Worm (Caenorhabditis elegans) whole organism, early embryonic: Measurements from ENCODE around the gene lgc-4.

ENCODE experiments used
- B0310.2 ChIP-seq: sonication (generic microtip); optimal IDR thresholded peaks from 2 replicates; lab custom pipeline; 2016; ENCODE audit warnings: mild to moderate bottlenecking, missing genetic modification characterization, missing compliant biosample characterization
- F13C5.2 ChIP-seq: sonication (generic microtip); optimal IDR thresholded peaks from 2 replicates; lab custom pipeline; 2017; ENCODE audit warnings: mild to moderate bottlenecking, missing genetic modification characterization, inconsistent platforms, missing compliant biosample characterization
- aly-1 ChIP-seq: sonication (generic microtip); optimal IDR thresholded peaks from 2 replicates; lab custom pipeline; 2016; ENCODE audit warnings: missing genetic modification characterization, missing compliant biosample characterization
- ama-1 ChIP-seq: fragments of 150-350 bp; optimal IDR thresholded peaks from 2 replicates; lab custom pipeline; 2014
- ceh-13 ChIP-seq: fragments of 200-800 bp; sonication (Bioruptor generic); optimal IDR thresholded peaks from 2 replicates; lab custom pipeline; 2018; ENCODE audit warnings: mild to moderate bottlenecking, missing genetic modification characterization, missing compliant biosample characterization
- ceh-36 ChIP-seq: sonication (generic microtip); optimal IDR thresholded peaks from 2 replicates; lab custom pipeline; 2016; ENCODE audit warnings: missing genetic modification characterization, inconsistent platforms, missing compliant biosample characterization
- ets-7 ChIP-seq: sonication (generic microtip); optimal IDR thresholded peaks from 2 replicates; lab custom pipeline; 2016; ENCODE audit warnings: missing genotype, missing genetic modification characterization, missing compliant biosample characterization
- flt-1 ChIP-seq: fragments of 200-800 bp; sonication (Bioruptor generic); IDR thresholded peaks from 2 replicates; pipeline ENCODE4 v1.3.6; 2022; ENCODE audit warnings: missing genetic modification characterization, missing compliant biosample characterization
- hmbx-1 ChIP-seq: sonication (generic microtip); optimal IDR thresholded peaks from 2 replicates; lab custom pipeline; 2016; ENCODE audit warnings: mild to moderate bottlenecking, missing genetic modification characterization, missing compliant biosample characterization
- hmg-4 ChIP-seq: fragments of 200-800 bp; sonication (Bioruptor generic); optimal IDR thresholded peaks from 2 replicates; lab custom pipeline; 2018; ENCODE audit warnings: mild to moderate bottlenecking, missing genetic modification characterization, missing compliant biosample characterization
- hnd-1 ChIP-seq: sonication (generic microtip); optimal IDR thresholded peaks from 2 replicates; lab custom pipeline; 2016; ENCODE audit warnings: missing genetic modification characterization, missing compliant biosample characterization
- pes-1 ChIP-seq: fragments of 200-800 bp; sonication (Bioruptor generic); IDR thresholded peaks from 2 replicates; pipeline ENCODE4 v1.3.6; 2022; ENCODE audit warnings: missing genetic modification reagents, missing genetic modification characterization, missing compliant biosample characterization
- scrt-1 ChIP-seq: fragments of 200-800 bp; sonication (Bioruptor generic); IDR thresholded peaks from 2 replicates; pipeline ENCODE4 v1.3.6; 2022; ENCODE audit warnings: missing genetic modification characterization, missing compliant biosample characterization
- sea-1 ChIP-seq: fragments of 200-800 bp; sonication (Bioruptor generic); conservative IDR thresholded peaks from 2 replicates; pipeline ENCODE4 v1.3.6; 2022; ENCODE audit warnings: missing genetic modification characterization, missing compliant biosample characterization
- tbx-11 ChIP-seq: fragments of 200-800 bp; sonication (Bioruptor generic); IDR thresholded peaks from 2 replicates; pipeline ENCODE4 v1.3.6; 2022; ENCODE audit warnings: missing genetic modification characterization, missing compliant biosample characterization
- tbx-37 ChIP-seq: fragments of 200-800 bp; sonication (Bioruptor generic); conservative IDR thresholded peaks from 2 replicates; pipeline ENCODE4 v1.3.6; 2022; ENCODE audit warnings: missing genetic modification reagents, missing genetic modification characterization, missing compliant biosample characterization
- tra-4 ChIP-seq: sonication (generic microtip); optimal IDR thresholded peaks from 2 replicates; lab custom pipeline; 2017; ENCODE audit warnings: missing genetic modification characterization, missing compliant biosample characterization

lgc-4 gene

ce11 chrX:9246625-9247024 lies 4.6 kb upstream of the lgc-4 start:
- TF ChIP-seq F13C5.2 (tag; lab: Kevin White, UChicago) (no peak), tbx-11 (GFP tag; lab: Robert Waterston, UW) (no peak), tbx-37 (GFP tag; lab: Robert Waterston, UW) (no peak), ets-7 (tag; lab: Kevin White, UChicago) (no peak), B0310.2 (tag; lab: Kevin White, UChicago) (no peak), ceh-13 (GFP tag; lab: Kevin White, UChicago) (no peak), hmg-4 (GFP tag; lab: Kevin White, UChicago) (no peak), aly-1 (tag; lab: Kevin White, UChicago) (no peak), ceh-36 (tag; lab: Kevin White, UChicago) (no peak), flt-1 (GFP tag; lab: Robert Waterston, UW) (no peak), hnd-1 (no peak), hmbx-1 (no peak), tra-4 (tag; lab: Kevin White, UChicago) (no peak)

ce11 chrX:9243257-9243656 lies 1.2 kb upstream of the lgc-4 start, which contains the start of gene gpa-12:
Gene gpa-12, plus strand, starts transcription at chrX:9243557.
- no peak for TF ChIP-seq hmg-4 (GFP tag; lab: Kevin White, UChicago)

ce11 chrX:9238692-9239091 lies 3.3 kb downstream of the lgc-4 start:
- no peak for TF ChIP-seq sea-1 (GFP tag; lab: Robert Waterston, UW)
- no peak for TF ChIP-seq tbx-11 (GFP tag; lab: Robert Waterston, UW)
- TF ChIP-seq hnd-1: no peak
- no peak for TF ChIP-seq F13C5.2 (tag; lab: Kevin White, UChicago)
- no peak for TF ChIP-seq tra-4 (tag; lab: Kevin White, UChicago)
- no peak for TF ChIP-seq flt-1 (GFP tag; lab: Robert Waterston, UW)
- TF ChIP-seq hmbx-1: no peak
- no peak for TF ChIP-seq aly-1 (tag; lab: Kevin White, UChicago)
- TF ChIP-seq B0310.2 (tag; lab: Kevin White, UChicago): no peak
- TF ChIP-seq hmg-4 (GFP tag; lab: Kevin White, UChicago): no peak
- TF ChIP-seq ets-7 (tag; lab: Kevin White, UChicago): no peak
- no peak for TF ChIP-seq pes-1 (GFP tag; lab: Robert Waterston, UW)
- no peak for TF ChIP-seq ama-1 (lab: Kevin White, UChicago)
- no peak; the same call in 1 of the 2 replicates for TF ChIP-seq tbx-37 (GFP tag; lab: Robert Waterston, UW)
- no peak for TF ChIP-seq ceh-13 (GFP tag; lab: Kevin White, UChicago)
- no peak for TF ChIP-seq ceh-36 (tag; lab: Kevin White, UChicago)
- no peak for TF ChIP-seq scrt-1 (GFP tag; lab: Robert Waterston, UW)

ce11 chrX:9237708-9238107 lies 4.3 kb downstream of the lgc-4 start:
- TF ChIP-seq tbx-37 (GFP tag; lab: Robert Waterston, UW) (no peak), hmbx-1 (no peak), scrt-1 (GFP tag; lab: Robert Waterston, UW) (no peak), F13C5.2 (tag; lab: Kevin White, UChicago) (no peak), B0310.2 (tag; lab: Kevin White, UChicago) (no peak), ceh-36 (tag; lab: Kevin White, UChicago) (no peak), hmg-4 (GFP tag; lab: Kevin White, UChicago) (no peak), sea-1 (GFP tag; lab: Robert Waterston, UW) (no peak), tbx-11 (GFP tag; lab: Robert Waterston, UW) (no peak), ceh-13 (GFP tag; lab: Kevin White, UChicago) (no peak), pes-1 (GFP tag; lab: Robert Waterston, UW) (no peak)

DNA sequence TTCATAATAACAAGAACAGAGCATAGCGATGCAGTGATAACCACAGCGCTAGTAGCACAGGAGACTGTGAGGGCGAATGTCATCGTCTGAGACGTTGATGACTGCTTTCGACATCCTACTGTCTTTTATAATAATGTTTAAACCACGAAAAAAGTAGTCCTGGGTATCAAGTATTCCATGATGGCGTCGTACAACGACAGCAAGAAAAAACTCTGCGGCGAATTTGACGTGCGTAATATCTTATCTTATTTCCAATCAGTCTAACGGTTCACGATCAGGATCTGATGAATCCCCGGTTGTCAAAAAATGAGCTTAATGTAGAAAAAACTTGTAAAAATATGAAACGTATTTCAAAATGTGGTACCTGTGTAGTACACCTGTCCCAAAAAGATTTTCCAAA lies 7.5 kb downstream of the lgc-4 start, which contains the start of gene col-175:
col-175 (minus strand) TSS at position 101 of the 400 bp plus-strand sequence.
- TF ChIP-seq ets-7 (tag; lab: Kevin White, UChicago) (no peak), hmg-4 (GFP tag; lab: Kevin White, UChicago) (no peak), F13C5.2 (tag; lab: Kevin White, UChicago) (no peak), scrt-1 (GFP tag; lab: Robert Waterston, UW) (no peak), hmbx-1 (no peak), tbx-37 (GFP tag; lab: Robert Waterston, UW) (no peak)

DNA sequence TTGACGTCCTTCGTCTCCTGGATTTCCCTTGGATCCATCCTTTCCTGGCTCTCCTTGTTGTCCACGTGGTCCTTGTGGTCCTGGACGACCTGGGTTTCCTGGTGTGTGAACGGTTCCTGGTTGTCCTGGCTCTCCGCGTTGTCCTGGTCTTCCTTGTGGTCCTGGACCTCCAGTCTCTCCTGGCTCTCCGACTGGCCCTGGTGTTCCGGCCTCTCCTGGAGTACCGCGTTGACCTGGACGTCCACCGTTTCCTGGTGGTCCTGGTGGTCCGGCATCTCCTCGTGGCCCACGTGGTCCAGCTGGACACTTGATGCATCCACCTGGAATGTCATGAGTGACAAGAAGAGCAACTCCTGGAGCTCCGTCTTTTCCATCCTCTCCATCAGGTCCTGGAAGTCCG lies 8.2 kb downstream of the lgc-4 start:
- no peak for TF ChIP-seq hmbx-1
- no peak for TF ChIP-seq B0310.2 (tag; lab: Kevin White, UChicago)
- TF ChIP-seq aly-1 (tag; lab: Kevin White, UChicago): no peak

DNA sequence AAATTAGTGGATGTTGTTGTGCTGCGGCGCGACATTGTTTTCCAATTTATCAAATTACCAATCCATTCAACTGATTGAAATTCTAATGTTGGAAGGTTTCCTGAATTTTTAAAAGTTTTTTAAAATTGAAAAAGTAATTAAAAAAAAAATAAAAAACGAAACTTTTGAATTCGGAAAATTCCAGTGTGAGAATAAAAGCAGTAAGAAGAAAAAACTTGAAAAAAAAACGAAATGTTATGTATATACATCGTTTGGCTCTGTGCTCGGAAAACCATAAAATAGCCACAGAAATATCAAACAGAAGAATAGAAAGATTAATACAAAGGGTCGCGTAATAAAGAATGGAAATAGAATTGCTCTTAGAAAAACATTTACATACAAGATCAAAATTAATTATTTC lies 10.0 kb downstream of the lgc-4 start, which contains the start of gene vav-1:
vav-1 (minus strand) TSS at position 101 of the 400 bp plus-strand sequence.
- TF ChIP-seq ets-7 (tag; lab: Kevin White, UChicago) (no peak), tra-4 (tag; lab: Kevin White, UChicago) (no peak), B0310.2 (tag; lab: Kevin White, UChicago) (no peak), pes-1 (GFP tag; lab: Robert Waterston, UW) (no peak), aly-1 (tag; lab: Kevin White, UChicago) (no peak), tbx-37 (GFP tag; lab: Robert Waterston, UW) (no peak), ama-1 (lab: Kevin White, UChicago) (no peak), hmg-4 (GFP tag; lab: Kevin White, UChicago) (no peak), ceh-36 (tag; lab: Kevin White, UChicago) (no peak), hnd-1 (no peak), sea-1 (GFP tag; lab: Robert Waterston, UW) (no peak), hmbx-1 (no peak), tbx-11 (GFP tag; lab: Robert Waterston, UW) (no peak), scrt-1 (GFP tag; lab: Robert Waterston, UW) (no peak), F13C5.2 (tag; lab: Kevin White, UChicago) (no peak), flt-1 (GFP tag; lab: Robert Waterston, UW) (no peak)
